Worm (Caenorhabditis elegans) whole organism, L4 larva: ENCODE measurements around the gene pcca-1.

Experiments used
- F26F4.8 ChIP-seq: fragments of 200-800 bp; sonication (Bioruptor generic); conservative IDR thresholded peaks from 2 replicates; pipeline ENCODE4 v1.3.6; 2022; ENCODE audit warnings: missing genetic modification characterization, missing compliant biosample characterization
- F44E2.7 ChIP-seq: fragments of 200-800 bp; sonication (Bioruptor generic); IDR thresholded peaks from 2 replicates; pipeline ENCODE4 v2.1.2; 2022; ENCODE audit warnings: missing genetic modification characterization, missing compliant biosample characterization
- R02D3.7 ChIP-seq: fragments of 150-350 bp; sonication (generic microtip); optimal IDR thresholded peaks from 3 replicates; lab custom pipeline; 2014; ENCODE audit warnings: missing biosample characterization, missing genetic modification characterization
- ZK546.5 ChIP-seq, 2 experiments: sonication (generic microtip); optimal IDR thresholded peaks; 2 replicates each; lab custom pipeline; 2017; ENCODE audit warnings: missing biosample characterization in 2 of 2, missing genetic modification characterization in 2 of 2
- aha-1 ChIP-seq: fragments of 150-350 bp; peaks from one replicate; lab custom pipeline; 2014; ENCODE audit warnings: missing biosample characterization, missing genetic modification characterization
- ama-1 ChIP-seq: fragments of 150-350 bp; optimal IDR thresholded peaks from 2 replicates; lab custom pipeline; 2014; ENCODE audit warnings: inconsistent platforms, mixed read lengths
- attf-4 ChIP-seq: sonication (generic microtip); optimal IDR thresholded peaks from 3 replicates; lab custom pipeline; 2017; ENCODE audit warnings: missing biosample characterization, missing genetic modification characterization
- ceh-20 ChIP-seq: fragments of 200-800 bp; sonication (Bioruptor generic); IDR thresholded peaks from 2 replicates; pipeline ENCODE4 v1.3.6; 2022; ENCODE audit warnings: missing genetic modification reagents, missing genetic modification characterization, missing compliant biosample characterization
- ceh-62 ChIP-seq: sonication (generic microtip); optimal IDR thresholded peaks from 2 replicates; lab custom pipeline; 2017; ENCODE audit warnings: missing biosample characterization, missing genetic modification characterization
- cey-2 ChIP-seq: sonication (generic microtip); optimal IDR thresholded peaks from 3 replicates; lab custom pipeline; 2017; ENCODE audit warnings: missing genetic modification characterization, mild to moderate bottlenecking, missing compliant biosample characterization, antibody characterized with exemption, borderline replicate concordance; ENCODE audit not compliant: insufficient read depth
- ctbp-1 ChIP-seq: fragments of 200-800 bp; sonication (Bioruptor generic); IDR thresholded peaks from 2 replicates; pipeline ENCODE4 v1.3.6; 2022; ENCODE audit warnings: missing genetic modification reagents, missing genetic modification characterization, missing compliant biosample characterization
- daf-16 ChIP-seq, 3 experiments: sonication (generic microtip); optimal IDR thresholded peaks; 2 replicates each; lab custom pipeline; 2016 to 2017; ENCODE audit warnings: missing genetic modification characterization in 3 of 3, missing genetic modification reagents in 3 of 3, mild to moderate bottlenecking in 2 of 3, missing compliant biosample characterization in 2 of 3, missing biosample characterization in 1 of 3, moderate library complexity in 1 of 3
- daf-8 ChIP-seq: fragments of 200-800 bp; sonication (Bioruptor generic); IDR thresholded peaks from 2 replicates; pipeline ENCODE4 v1.3.6; 2022; ENCODE audit warnings: missing genetic modification characterization, missing compliant biosample characterization
- duxl-1 ChIP-seq: sonication (generic microtip); optimal IDR thresholded peaks from 2 replicates; lab custom pipeline; 2016; ENCODE audit warnings: mild to moderate bottlenecking, missing genetic modification characterization, moderate library complexity, missing compliant biosample characterization; ENCODE audit not compliant: poor library complexity
- egl-27 ChIP-seq: sonication (generic microtip); optimal IDR thresholded peaks from 3 replicates; lab custom pipeline; 2017; ENCODE audit warnings: missing biosample characterization, missing genetic modification reagents, missing genetic modification characterization
- fkh-10 ChIP-seq: fragments of 150-350 bp; optimal IDR thresholded peaks from 2 replicates; lab custom pipeline; 2014; ENCODE audit warnings: missing biosample characterization, missing genetic modification reagents, missing genetic modification characterization
- hif-1 ChIP-seq, 2 experiments: sonication (generic microtip); optimal IDR thresholded peaks; 2 replicates each; lab custom pipeline; 2016 to 2017; ENCODE audit warnings: missing compliant biosample characterization in 2 of 2, missing genetic modification characterization in 2 of 2, missing genetic modification reagents in 2 of 2, missing genotype in 2 of 2, mild to moderate bottlenecking in 1 of 2
- hlh-11 ChIP-seq: fragments of 200-800 bp; sonication (Bioruptor generic); optimal IDR thresholded peaks from 2 replicates; lab custom pipeline; 2018; ENCODE audit warnings: mild to moderate bottlenecking, missing genetic modification characterization, missing compliant biosample characterization
- hlh-30 ChIP-seq: sonication (generic microtip); optimal IDR thresholded peaks from 2 replicates; lab custom pipeline; 2017; ENCODE audit warnings: antibody characterized with exemption, mild to moderate bottlenecking, missing genetic modification characterization, missing compliant biosample characterization; ENCODE audit not compliant: insufficient read depth
- hmg-1.1 ChIP-seq: fragments of 200-800 bp; sonication (Bioruptor generic); IDR thresholded peaks from 2 replicates; pipeline ENCODE4 v1.3.6; 2022; ENCODE audit warnings: missing genetic modification reagents, missing genetic modification characterization, missing compliant biosample characterization
- lin-29 ChIP-seq: fragments of 200-800 bp; sonication (Bioruptor generic); IDR thresholded peaks from 2 replicates; pipeline ENCODE4 v1.3.6; 2022; ENCODE audit warnings: missing genetic modification reagents, missing genetic modification characterization, missing compliant biosample characterization
- lin-38 ChIP-seq: fragments of 200-800 bp; sonication (Bioruptor generic); IDR thresholded peaks from 2 replicates; pipeline ENCODE4 v1.3.6; 2022; ENCODE audit warnings: missing genetic modification reagents, missing genetic modification characterization, missing compliant biosample characterization
- mdl-1 ChIP-seq, 2 experiments: fragments of 150-350 bp in 1 of 2; sonication (generic microtip) in 1 of 2; optimal IDR thresholded peaks; 2 replicates each; lab custom pipeline; 2014 to 2017; ENCODE audit warnings: missing biosample characterization in 2 of 2, missing genetic modification characterization in 2 of 2
- nhr-237 ChIP-seq: sonication (generic microtip); optimal IDR thresholded peaks from 2 replicates; lab custom pipeline; 2017; ENCODE audit warnings: missing biosample characterization, missing genetic modification characterization
- nhr-25 ChIP-seq: sonication (generic microtip); optimal IDR thresholded peaks from 2 replicates; lab custom pipeline; 2017; ENCODE audit warnings: missing genetic modification characterization, mild to moderate bottlenecking, missing compliant biosample characterization, antibody characterized with exemption, moderate library complexity, borderline replicate concordance; ENCODE audit not compliant: insufficient read depth
- nhr-41 ChIP-seq: fragments of 200-800 bp; sonication (Bioruptor generic); IDR thresholded peaks from 2 replicates; pipeline ENCODE4 v1.3.6; 2022; ENCODE audit warnings: missing genetic modification reagents, missing genetic modification characterization, missing compliant biosample characterization
- nhr-42 ChIP-seq: fragments of 200-800 bp; sonication (Bioruptor generic); IDR thresholded peaks from 2 replicates; pipeline ENCODE4 v1.3.6; 2022; ENCODE audit warnings: missing genetic modification characterization, missing compliant biosample characterization
- nhr-76 ChIP-seq: fragments of 150-350 bp; optimal IDR thresholded peaks from 2 replicates; lab custom pipeline; 2014; ENCODE audit warnings: missing biosample characterization, missing genetic modification characterization
- saeg-2 ChIP-seq: fragments of 200-800 bp; sonication (Bioruptor generic); IDR thresholded peaks from 2 replicates; pipeline ENCODE4 v1.3.6; 2022; ENCODE audit warnings: missing genetic modification reagents, missing genetic modification characterization, missing compliant biosample characterization
- skn-1 ChIP-seq: fragments of 150-350 bp; optimal IDR thresholded peaks from 2 replicates; lab custom pipeline; 2014; ENCODE audit warnings: missing biosample characterization, missing genetic modification characterization
- spr-1 ChIP-seq: sonication (generic microtip); optimal IDR thresholded peaks from 2 replicates; lab custom pipeline; 2016; ENCODE audit warnings: mild to moderate bottlenecking, missing genetic modification characterization, missing compliant biosample characterization
- unc-62 ChIP-seq, 3 experiments: fragments of 150-350 bp in 1 of 3; sonication (generic microtip); optimal IDR thresholded peaks in 2 of 3; peaks in 1 of 3; 1 replicate in 1 of 3; 2 replicates in 2 of 3; lab custom pipeline; 2014 to 2017; ENCODE audit warnings: missing biosample characterization in 3 of 3, missing genetic modification characterization in 3 of 3, missing genetic modification reagents in 3 of 3, missing genotype in 1 of 3
- vab-7 ChIP-seq: fragments of 200-800 bp; sonication (Bioruptor generic); IDR thresholded peaks from 2 replicates; pipeline ENCODE4 v1.3.6; 2022; ENCODE audit warnings: missing genetic modification reagents, missing genetic modification characterization, missing compliant biosample characterization
- zag-1 ChIP-seq: fragments of 150-350 bp; optimal IDR thresholded peaks from 2 replicates; lab custom pipeline; 2014; ENCODE audit warnings: missing biosample characterization, missing genetic modification characterization
- zfp-2 ChIP-seq: sonication (generic microtip); optimal IDR thresholded peaks from 2 replicates; lab custom pipeline; 2016; ENCODE audit warnings: mild to moderate bottlenecking, missing genetic modification characterization, missing compliant biosample characterization
- ztf-11 ChIP-seq: fragments of 150-350 bp; optimal IDR thresholded peaks from 2 replicates; lab custom pipeline; 2014; ENCODE audit warnings: missing biosample characterization, missing genetic modification characterization
- ztf-7 ChIP-seq: fragments of 150-350 bp; optimal IDR thresholded peaks from 2 replicates; lab custom pipeline; 2014; ENCODE audit warnings: missing biosample characterization, missing genetic modification characterization

The pcca-1 gene

ce11 chrX:7660919-7661557 is at the start of gene pcca-1:
pcca-1 (minus strand) TSS chrX:7660986.
- peak; percentile 71 to 99 for TF ChIP-seq hif-1 (tag; optimal IDR thresholded peaks at IDR 0.05; lab: Kevin White, UChicago)
- no peak for TF ChIP-seq vab-7 (GFP tag; lab: Robert Waterston, UW)
- no peak for TF ChIP-seq hlh-11 (tag; lab: Kevin White, UChicago)
- no peak for TF ChIP-seq ztf-11 (tag; lab: Kevin White, UChicago)
- peak in 1 of 2 experiments; percentile 27 for TF ChIP-seq mdl-1 (tag; optimal IDR thresholded peaks at IDR 0.05; lab: Kevin White, UChicago)
- TF ChIP-seq daf-8 (GFP tag; lab: Robert Waterston, UW), result no peak
- TF ChIP-seq unc-62 (GFP tag; optimal IDR thresholded peaks at IDR 0.05 in 1 of 2; lab: Kevin White, UChicago), result peak in 1 of 2 experiments; percentile 83
- no peak for TF ChIP-seq unc-62 (tag; optimal IDR thresholded peaks at IDR 0.05; lab: Kevin White, UChicago)
- TF ChIP-seq aha-1 (tag; lab: Kevin White, UChicago), result peak; percentile 100
- peak; percentile 7; the same call in 1 of the 2 replicates for TF ChIP-seq hmg-1.1 (GFP tag; lab: Robert Waterston, UW)
- TF ChIP-seq ztf-7 (tag; lab: Kevin White, UChicago), result peak; percentile 29
- TF ChIP-seq daf-16 (GFP tag; optimal IDR thresholded peaks at IDR 0.05; lab: Kevin White, UChicago), result no peak
- peak; percentile 91 for TF ChIP-seq daf-16 (tag; optimal IDR thresholded peaks at IDR 0.05; lab: Kevin White, UChicago)

- TF ChIP-seq nhr-25 (no peak), nhr-237 (no peak), nhr-42 (GFP tag; lab: Robert Waterston, UW) (no peak), zfp-2 (tag; lab: Kevin White, UChicago) (no peak), spr-1 (tag; lab: Kevin White, UChicago) (no peak), ZK546.5 (tag; optimal IDR thresholded peaks at IDR 0.05; lab: Kevin White, UChicago) (no peak), aha-1 (tag; lab: Kevin White, UChicago) (peak; percentile 48), hlh-30 (tag; lab: Kevin White, UChicago) (peak; percentile 20)
Measured at ce11 chrX:7710187-7710586, 49.4 kb upstream of the pcca-1 start.

ce11 chrX:7707031-7707430 is 46.2 kb upstream of the pcca-1 start, which contains the start of gene kvs-1:
kvs-1 (minus strand) TSS chrX:7707131.
- no peak for TF ChIP-seq hlh-11 (tag; lab: Kevin White, UChicago)
- TF ChIP-seq daf-16 (GFP tag; optimal IDR thresholded peaks at IDR 0.05; lab: Kevin White, UChicago), result no peak
- TF ChIP-seq daf-16 (tag; optimal IDR thresholded peaks at IDR 0.05; lab: Kevin White, UChicago), result no peak
- no peak for TF ChIP-seq cey-2 (tag; lab: Kevin White, UChicago)
- no peak for TF ChIP-seq nhr-41 (GFP tag; lab: Robert Waterston, UW)
- TF ChIP-seq hmg-1.1 (GFP tag; lab: Robert Waterston, UW), result no peak
- no peak for TF ChIP-seq ama-1 (lab: Kevin White, UChicago)
- TF ChIP-seq nhr-76 (tag; lab: Kevin White, UChicago), result no peak

- TF ChIP-seq zfp-2 (tag; lab: Kevin White, UChicago) (no peak), hif-1 (tag; optimal IDR thresholded peaks at IDR 0.05; lab: Kevin White, UChicago) (no peak), ctbp-1 (GFP tag; lab: Robert Waterston, UW) (no peak), duxl-1 (tag; lab: Kevin White, UChicago) (no peak), skn-1 (no peak), attf-4 (tag; lab: Kevin White, UChicago) (no peak), aha-1 (tag; lab: Kevin White, UChicago) (peak; percentile 70)
Measured at ce11 chrX:7703863-7704262, 43.1 kb upstream of the pcca-1 start.

- no peak for TF ChIP-seq ceh-62
- TF ChIP-seq fkh-10 (GFP tag; lab: Kevin White, UChicago), result no peak
- TF ChIP-seq nhr-237, result no peak
- peak; percentile 48 for TF ChIP-seq aha-1 (tag; lab: Kevin White, UChicago)
- TF ChIP-seq cey-2 (tag; lab: Kevin White, UChicago), result no peak
- TF ChIP-seq R02D3.7 (tag; lab: Kevin White, UChicago), result no peak
- TF ChIP-seq egl-27 (tag; lab: Kevin White, UChicago), result no peak
- no peak for TF ChIP-seq ceh-20 (GFP tag; lab: Robert Waterston, UW)
- no peak for TF ChIP-seq saeg-2 (GFP tag; lab: Robert Waterston, UW)
- no peak for TF ChIP-seq zag-1 (tag; lab: Kevin White, UChicago)
- no peak for TF ChIP-seq lin-38 (GFP tag; lab: Robert Waterston, UW)
- no peak for TF ChIP-seq F44E2.7
- peak in 1 of 2 experiments; percentile 71 for TF ChIP-seq unc-62 (GFP tag; optimal IDR thresholded peaks at IDR 0.05 in 1 of 2; lab: Kevin White, UChicago)
- TF ChIP-seq unc-62 (tag; optimal IDR thresholded peaks at IDR 0.05; lab: Kevin White, UChicago), result no peak
- TF ChIP-seq F26F4.8 (GFP tag; lab: Robert Waterston, UW), result no peak
- TF ChIP-seq lin-29 (GFP tag; lab: Robert Waterston, UW), result no peak
Measured at ce11 chrX:7689570-7689969, 28.8 kb upstream of the pcca-1 start.
